Fruit fly (Drosophila melanogaster) whole organism, embryonic: ENCODE data around the gene NimC2.

Source experiments
- Abd-B ChIP-seq: fragments of 200-800 bp; sonication (Bioruptor generic); optimal IDR thresholded peaks from 2 replicates; lab custom pipeline; 2018; ENCODE audit warnings: missing biosample characterization, mild to moderate bottlenecking, missing genetic modification characterization, moderate library complexity
- Blimp-1 ChIP-seq: fragments of 200-800 bp; sonication (Bioruptor generic); optimal IDR thresholded peaks from 3 replicates; lab custom pipeline; 2018; ENCODE audit warnings: missing biosample characterization, missing genetic modification characterization, mild to moderate bottlenecking, moderate library complexity, missing genetic modification reagents
- CG10366 ChIP-seq: fragments of 200-800 bp; sonication (Bioruptor generic); IDR thresholded peaks from 2 replicates; pipeline ENCODE4 v1.3.6; 2022; ENCODE audit warnings: missing biosample characterization, missing genetic modification characterization
- CG10543 ChIP-seq: fragments of 200-800 bp; sonication (Bioruptor generic); optimal IDR thresholded peaks from 3 replicates; lab custom pipeline; 2017; ENCODE audit warnings: missing biosample characterization, mild to moderate bottlenecking, missing genetic modification characterization, moderate library complexity
- CG11456 ChIP-seq: fragments of 200-800 bp; sonication (Bioruptor generic); IDR thresholded peaks from 3 replicates; pipeline ENCODE4 v1.3.6; 2022; ENCODE audit warnings: missing biosample characterization, missing genetic modification characterization
- CG15269 ChIP-seq: fragments of 200-800 bp; sonication (Bioruptor generic); optimal IDR thresholded peaks from 2 replicates; lab custom pipeline; 2018; ENCODE audit warnings: missing biosample characterization, mild to moderate bottlenecking, missing genetic modification characterization, moderate library complexity
- CG18011 ChIP-seq: fragments of 200-800 bp; sonication (Bioruptor generic); optimal IDR thresholded peaks from 2 replicates; lab custom pipeline; 2017; ENCODE audit warnings: missing biosample characterization, missing genetic modification characterization, mild to moderate bottlenecking, moderate library complexity, missing genotype
- CG2199 ChIP-seq: fragments of 200-800 bp; sonication (Bioruptor generic); IDR thresholded peaks from 3 replicates; pipeline ENCODE4 v1.3.6; 2022; ENCODE audit warnings: missing biosample characterization, missing genetic modification characterization
- CG30403 ChIP-seq: fragments of 200-800 bp; sonication (Bioruptor generic); optimal IDR thresholded peaks from 3 replicates; lab custom pipeline; 2016; ENCODE audit warnings: missing biosample characterization, missing genetic modification characterization
- CG32772 ChIP-seq: fragments of 200-800 bp; sonication (Bioruptor generic); IDR thresholded peaks from 2 replicates; pipeline ENCODE4 v1.3.6; 2022; ENCODE audit warnings: missing biosample characterization, missing genetic modification characterization
- CG34376 ChIP-seq: fragments of 200-800 bp; sonication (Bioruptor generic); optimal IDR thresholded peaks from 2 replicates; lab custom pipeline; 2018; ENCODE audit warnings: missing biosample characterization, mild to moderate bottlenecking, missing genetic modification characterization
- CG34422 ChIP-seq: fragments of 200-800 bp; sonication (Bioruptor generic); IDR thresholded peaks from 3 replicates; pipeline ENCODE4 v1.3.6; 2022; ENCODE audit warnings: missing biosample characterization, missing genetic modification characterization
- D19A ChIP-seq: fragments of 200-800 bp; optimal IDR thresholded peaks from 3 replicates; lab custom pipeline; 2019; ENCODE audit warnings: missing biosample characterization, mild to moderate bottlenecking, missing genetic modification characterization, moderate library complexity
- D19B ChIP-seq: fragments of 200-800 bp; sonication (Bioruptor generic); optimal IDR thresholded peaks from 2 replicates; lab custom pipeline; 2017; ENCODE audit warnings: missing biosample characterization, mild to moderate bottlenecking, missing genetic modification characterization
- Drgx ChIP-seq: fragments of 200-800 bp; sonication (Bioruptor generic); IDR thresholded peaks from 2 replicates; pipeline ENCODE4 v1.3.6; 2022; ENCODE audit warnings: missing biosample characterization, missing genetic modification characterization
- E2f2 ChIP-seq: fragments of 200-800 bp; sonication (Bioruptor generic); IDR thresholded peaks from 2 replicates; pipeline ENCODE4 v1.3.6; 2022; ENCODE audit warnings: missing biosample characterization, missing genetic modification characterization
- Ets65A ChIP-seq: fragments of 200-800 bp; sonication (Bioruptor generic); peaks from one replicate; lab custom pipeline; 2016; ENCODE audit warnings: missing biosample characterization, missing genetic modification characterization
- Fer2 ChIP-seq: fragments of 200-800 bp; sonication (Bioruptor generic); optimal IDR thresholded peaks from 2 replicates; lab custom pipeline; 2018; ENCODE audit warnings: missing biosample characterization, mild to moderate bottlenecking, missing genetic modification characterization, moderate library complexity
- Mes4 ChIP-seq: fragments of 200-800 bp; sonication (Bioruptor generic); optimal IDR thresholded peaks from 2 replicates; lab custom pipeline; 2016; ENCODE audit warnings: missing biosample characterization, missing genetic modification characterization
- Optix ChIP-seq: fragments of 200-800 bp; sonication (Bioruptor generic); IDR thresholded peaks from 3 replicates; pipeline ENCODE4 v1.3.6; 2022; ENCODE audit warnings: missing biosample characterization, missing genetic modification characterization
- Pdp1 ChIP-seq, 2 experiments: fragments of 200-800 bp; sonication (Bioruptor generic); optimal IDR thresholded peaks; 3 replicates each; lab custom pipeline; 2016; ENCODE audit warnings: missing biosample characterization in 2 of 2, missing genetic modification characterization in 2 of 2, mild to moderate bottlenecking in 1 of 2, moderate library complexity in 1 of 2
- Tbp ChIP-seq: fragments of >200 bp; optimal IDR thresholded peaks from 2 replicates; lab custom pipeline; 2018; ENCODE audit warnings: missing biosample characterization, missing genetic modification characterization
- bab2 ChIP-seq: fragments of 200-800 bp; sonication (Bioruptor generic); optimal IDR thresholded peaks from 2 replicates; lab custom pipeline; 2016; ENCODE audit warnings: missing biosample characterization, missing genetic modification characterization
- bigmax ChIP-seq: fragments of 200-800 bp; sonication (Bioruptor generic); optimal IDR thresholded peaks from 2 replicates; lab custom pipeline; 2018; ENCODE audit warnings: missing biosample characterization, mild to moderate bottlenecking, missing genetic modification characterization
- cato ChIP-seq: fragments of 200-800 bp; sonication (Bioruptor generic); optimal IDR thresholded peaks from 2 replicates; lab custom pipeline; 2016; ENCODE audit warnings: missing biosample characterization, missing genetic modification characterization, borderline replicate concordance
- caup ChIP-seq: fragments of 200-800 bp; sonication (Bioruptor generic); optimal IDR thresholded peaks from 3 replicates; lab custom pipeline; 2017; ENCODE audit warnings: missing biosample characterization, mild to moderate bottlenecking, missing genetic modification characterization, moderate library complexity; ENCODE audit not compliant: severe bottlenecking
- dan ChIP-seq: fragments of 200-800 bp; sonication (Bioruptor generic); IDR thresholded peaks from 2 replicates; pipeline ENCODE4 v1.3.6; 2022; ENCODE audit warnings: missing biosample characterization, missing genetic modification characterization
- ems ChIP-seq: fragments of 200-800 bp; sonication (Bioruptor generic); optimal IDR thresholded peaks from 3 replicates; lab custom pipeline; 2016; ENCODE audit warnings: missing biosample characterization, missing genetic modification characterization
- exex ChIP-seq: fragments of 200-800 bp; sonication (Bioruptor generic); optimal IDR thresholded peaks from 4 replicates; lab custom pipeline; 2018; ENCODE audit warnings: missing biosample characterization, mild to moderate bottlenecking, missing genetic modification characterization, moderate library complexity
- gcm ChIP-seq: fragments of 200-800 bp; sonication (Bioruptor generic); optimal IDR thresholded peaks from 2 replicates; lab custom pipeline; 2019; ENCODE audit warnings: missing biosample characterization, mild to moderate bottlenecking, missing genetic modification characterization, moderate library complexity
- mam ChIP-seq: fragments of 200-800 bp; sonication (Bioruptor generic); optimal IDR thresholded peaks from 3 replicates; lab custom pipeline; 2016; ENCODE audit warnings: missing biosample characterization, missing genetic modification characterization
- pnt ChIP-seq: fragments of 200-800 bp; sonication (Bioruptor generic); optimal IDR thresholded peaks from 3 replicates; lab custom pipeline; 2016; ENCODE audit warnings: missing biosample characterization, missing genetic modification characterization
- pzg ChIP-seq: fragments of 200-800 bp; sonication (Bioruptor generic); optimal IDR thresholded peaks from 3 replicates; lab custom pipeline; 2018; ENCODE audit warnings: missing biosample characterization, mild to moderate bottlenecking, missing genetic modification characterization, moderate library complexity
- run ChIP-seq: fragments of 200-800 bp; sonication (Bioruptor generic); optimal IDR thresholded peaks from 3 replicates; lab custom pipeline; 2018; ENCODE audit warnings: missing biosample characterization, mild to moderate bottlenecking, missing genetic modification characterization
- shn ChIP-seq: fragments of 200-800 bp; sonication (Bioruptor generic); optimal IDR thresholded peaks from 3 replicates; lab custom pipeline; 2016; ENCODE audit warnings: missing biosample characterization, missing genetic modification characterization
- slbo ChIP-seq: fragments of 200-800 bp; sonication (Bioruptor generic); IDR thresholded peaks from 2 replicates; pipeline ENCODE4 v1.3.6; 2022; ENCODE audit warnings: missing biosample characterization, missing genetic modification characterization
- so ChIP-seq: fragments of 200-800 bp; sonication (Bioruptor generic); IDR thresholded peaks from 3 replicates; pipeline ENCODE4 v1.3.6; 2022; ENCODE audit warnings: missing biosample characterization, missing genetic modification characterization
- stwl ChIP-seq: fragments of 200-800 bp; sonication (Bioruptor generic); optimal IDR thresholded peaks from 3 replicates; lab custom pipeline; 2018; ENCODE audit warnings: missing biosample characterization, mild to moderate bottlenecking, missing genetic modification characterization, moderate library complexity
- sug ChIP-seq: fragments of 200-800 bp; optimal IDR thresholded peaks from 2 replicates; lab custom pipeline; 2019; ENCODE audit warnings: missing biosample characterization, mild to moderate bottlenecking, missing genetic modification characterization, moderate library complexity
- tio ChIP-seq: fragments of 200-800 bp; sonication (Bioruptor generic); optimal IDR thresholded peaks from 2 replicates; lab custom pipeline; 2017; ENCODE audit warnings: missing biosample characterization, missing genetic modification characterization, inconsistent platforms

The NimC2 gene

dm6 chr2L:13955775-13956174 is 24.2 kb upstream of the NimC2 start (continued):
- 0 out of 2 replicates have a peak, but pooled peaks have one; percentile 10 for TF ChIP-seq slbo (GFP tag; lab: Robert Waterston, UW)

- no peak for TF ChIP-seq shn
- no peak for TF ChIP-seq CG34422 (GFP tag; lab: Robert Waterston, UW)
- TF ChIP-seq Drgx = 0 out of 2 replicates have a peak, but pooled peaks have one; percentile 21
- TF ChIP-seq Blimp-1 (GFP tag; lab: Kevin White, UChicago) = peak; percentile 17
- no peak for TF ChIP-seq CG30403 (GFP tag; lab: Kevin White, UChicago)
These were observed 22.7 kb upstream of the NimC2 start, which contains the start of gene NimA for dm6 chr2L:13957239-13957638. TSS of gene NimA (plus strand) at chr2L:13957539.

- TF ChIP-seq bab2 (GFP tag; lab: Kevin White, UChicago) = no peak
- 0 out of 3 replicates have a peak, but pooled peaks have one; percentile 4 for TF ChIP-seq CG11456 (GFP tag; lab: Robert Waterston, UW)
- peak; percentile 50 for TF ChIP-seq stwl (tag; lab: Kevin White, UChicago)
- 0 out of 3 replicates have a peak, but pooled peaks have one; percentile 10 for TF ChIP-seq Optix (GFP tag; lab: Robert Waterston, UW)
- peak; percentile 27 for TF ChIP-seq Abd-B (GFP tag; lab: Kevin White, UChicago)
- peak; percentile 95 for TF ChIP-seq CG18011 (GFP tag; lab: Kevin White, UChicago)
These were observed 19.5 kb upstream of the NimC2 start for dm6 chr2L:13960399-13960798.

dm6 chr2L:13963467-13964122 is 16.3 kb upstream of the NimC2 start, which contains the start of gene NimB1:
TSS of gene NimB1 (plus strand) at chr2L:13963507.
- TF ChIP-seq exex (no peak), Ets65A (GFP tag; lab: Kevin White, UChicago) (peak; percentile 67)

- TF ChIP-seq gcm (GFP tag; lab: Kevin White, UChicago) (no peak), Fer2 (tag; lab: Kevin White, UChicago) (no peak), dan (no peak), CG34376 (GFP tag; lab: Kevin White, UChicago) (peak; percentile 81), bigmax (no peak), CG15269 (no peak), mam (GFP tag; lab: Kevin White, UChicago) (no peak), CG32772 (no peak), sug (tag; lab: Kevin White, UChicago) (peak; percentile 19), caup (GFP tag; lab: Kevin White, UChicago) (no peak), CG10543 (GFP tag; lab: Kevin White, UChicago) (peak; percentile 21), E2f2 (no peak), Pdp1 (GFP tag; optimal IDR thresholded peaks at IDR 0.05; lab: Kevin White, UChicago) (peak in 1 of 2 experiments; percentile 14)
These were observed 13.1 kb upstream of the NimC2 start, which contains the start of gene NimB2 for dm6 chr2L:13966732-13967316. TSS of gene NimB2 (minus strand) at chr2L:13967018.

dm6 chr2L:13967846-13968350 is 12.0 kb upstream of the NimC2 start, which contains the start of gene NimB3:
TSS of gene NimB3 (minus strand) at chr2L:13967985.
- TF ChIP-seq Tbp (no peak), cato (GFP tag; lab: Kevin White, UChicago) (no peak), pzg (no peak), CG10366 (GFP tag; lab: Robert Waterston, UW) (no peak), run (tag; lab: Kevin White, UChicago) (no peak), so (no peak), Drgx (0 out of 2 replicates have a peak, but pooled peaks have one; percentile 14), CG2199 (GFP tag; lab: Robert Waterston, UW) (no peak), Mes4 (no peak), tio (GFP tag; lab: Kevin White, UChicago) (no peak), Blimp-1 (GFP tag; lab: Kevin White, UChicago) (peak; percentile 15), D19A (tag; lab: Kevin White, UChicago) (peak; percentile 24), ems (no peak), D19B (peak; percentile 51), pnt (GFP tag; lab: Kevin White, UChicago) (no peak)
- TF ChIP-seq, all 482 proteins: peak for 4
